Worm (Caenorhabditis elegans) whole organism, L4 larva: ENCODE measurements around the gene Y44A6C.2.

Experiments
- F26F4.8 ChIP-seq: fragments of 200-800 bp; sonication (Bioruptor generic); conservative IDR thresholded peaks from 2 replicates; pipeline ENCODE4 v1.3.6; 2022; ENCODE audit warnings: missing genetic modification characterization, missing compliant biosample characterization
- T20F7.1 ChIP-seq: fragments of 200-800 bp; sonication (Bioruptor generic); optimal IDR thresholded peaks from 2 replicates; lab custom pipeline; 2018; ENCODE audit warnings: mild to moderate bottlenecking, missing genetic modification characterization, missing compliant biosample characterization
- Y5F2A.4 ChIP-seq: fragments of 200-800 bp; sonication (Bioruptor generic); optimal IDR thresholded peaks from 2 replicates; lab custom pipeline; 2018; ENCODE audit warnings: mild to moderate bottlenecking, missing genetic modification characterization, missing compliant biosample characterization
- Y75B8A.6 ChIP-seq: fragments of 200-800 bp; sonication (Bioruptor generic); IDR thresholded peaks from 2 replicates; pipeline ENCODE4 v1.3.6; 2022; ENCODE audit warnings: missing genetic modification reagents, missing genetic modification characterization, missing compliant biosample characterization
- aly-2 ChIP-seq: sonication (generic microtip); optimal IDR thresholded peaks from 2 replicates; lab custom pipeline; 2018; ENCODE audit warnings: missing biosample characterization, missing genetic modification characterization
- ceh-20 ChIP-seq: fragments of 200-800 bp; sonication (Bioruptor generic); IDR thresholded peaks from 2 replicates; pipeline ENCODE4 v1.3.6; 2022; ENCODE audit warnings: missing genetic modification reagents, missing genetic modification characterization, missing compliant biosample characterization
- ceh-28 ChIP-seq: fragments of 150-350 bp; optimal IDR thresholded peaks from 2 replicates; lab custom pipeline; 2014; ENCODE audit warnings: missing biosample characterization, missing genetic modification reagents, missing genetic modification characterization
- ceh-44 ChIP-seq: fragments of 200-800 bp; sonication (Bioruptor generic); IDR thresholded peaks from 2 replicates; pipeline ENCODE4 v1.3.6; 2022; ENCODE audit warnings: missing genetic modification reagents, missing genetic modification characterization, missing compliant biosample characterization
- ceh-82 ChIP-seq: sonication (generic microtip); optimal IDR thresholded peaks from 2 replicates; lab custom pipeline; 2017; ENCODE audit warnings: missing biosample characterization, missing genetic modification characterization
- ces-1 ChIP-seq: fragments of 150-350 bp; sonication (generic microtip); optimal IDR thresholded peaks from 4 replicates; lab custom pipeline; 2014; ENCODE audit warnings: missing biosample characterization, missing genetic modification reagents, missing genetic modification characterization
- ctbp-1 ChIP-seq: fragments of 200-800 bp; sonication (Bioruptor generic); IDR thresholded peaks from 2 replicates; pipeline ENCODE4 v1.3.6; 2022; ENCODE audit warnings: missing genetic modification reagents, missing genetic modification characterization, missing compliant biosample characterization
- dve-1 ChIP-seq: sonication (generic microtip); optimal IDR thresholded peaks from 2 replicates; lab custom pipeline; 2017; ENCODE audit warnings: antibody characterized with exemption, mild to moderate bottlenecking, missing genetic modification characterization, missing compliant biosample characterization; ENCODE audit not compliant: insufficient read depth
- fkh-10 ChIP-seq: fragments of 150-350 bp; optimal IDR thresholded peaks from 2 replicates; lab custom pipeline; 2014; ENCODE audit warnings: missing biosample characterization, missing genetic modification reagents, missing genetic modification characterization
- hif-1 ChIP-seq, 2 experiments: sonication (generic microtip); optimal IDR thresholded peaks; 2 replicates each; lab custom pipeline; 2016 to 2017; ENCODE audit warnings: missing compliant biosample characterization in 2 of 2, missing genetic modification characterization in 2 of 2, missing genetic modification reagents in 2 of 2, missing genotype in 2 of 2, mild to moderate bottlenecking in 1 of 2
- hmg-1.1 ChIP-seq: fragments of 200-800 bp; sonication (Bioruptor generic); IDR thresholded peaks from 2 replicates; pipeline ENCODE4 v1.3.6; 2022; ENCODE audit warnings: missing genetic modification reagents, missing genetic modification characterization, missing compliant biosample characterization
- lin-1 ChIP-seq: fragments of 200-800 bp; sonication (Bioruptor generic); IDR thresholded peaks from 2 replicates; pipeline ENCODE4 v1.3.6; 2022; ENCODE audit warnings: missing genetic modification reagents, missing genetic modification characterization, missing compliant biosample characterization
- lin-38 ChIP-seq: fragments of 200-800 bp; sonication (Bioruptor generic); IDR thresholded peaks from 2 replicates; pipeline ENCODE4 v1.3.6; 2022; ENCODE audit warnings: missing genetic modification reagents, missing genetic modification characterization, missing compliant biosample characterization
- mes-2 ChIP-seq: sonication (generic microtip); optimal IDR thresholded peaks from 2 replicates; lab custom pipeline; 2016; ENCODE audit warnings: missing genotype, mild to moderate bottlenecking, missing genetic modification characterization, missing compliant biosample characterization; ENCODE audit not compliant: poor library complexity, severe bottlenecking
- nhr-111 ChIP-seq: fragments of 200-800 bp; sonication (Bioruptor generic); optimal IDR thresholded peaks from 2 replicates; lab custom pipeline; 2018; ENCODE audit warnings: mild to moderate bottlenecking, missing genetic modification characterization, missing compliant biosample characterization
- nhr-28 ChIP-seq: fragments of 150-350 bp; optimal IDR thresholded peaks from 2 replicates; lab custom pipeline; 2014; ENCODE audit warnings: missing biosample characterization, missing genetic modification characterization
- pha-4 ChIP-seq, 2 experiments: fragments of 150-350 bp in 1 of 2; fragments of 200-800 bp in 1 of 2; sonication (Bioruptor generic) in 1 of 2; IDR thresholded peaks in 1 of 2; optimal IDR thresholded peaks in 1 of 2; 2 replicates each; pipeline versions ENCODE4 v1.3.6 to Lab custom; 2014 to 2022; ENCODE audit warnings: missing genetic modification characterization in 2 of 2, missing genetic modification reagents in 2 of 2, missing biosample characterization in 1 of 2, missing compliant biosample characterization in 1 of 2
- pqm-1 ChIP-seq: sonication (generic microtip); optimal IDR thresholded peaks from 2 replicates; lab custom pipeline; 2017; ENCODE audit warnings: missing biosample characterization, missing genetic modification characterization
- set-16 ChIP-seq: fragments of 200-800 bp; sonication (Bioruptor generic); IDR thresholded peaks from 2 replicates; pipeline ENCODE4 v1.3.6; 2022; ENCODE audit warnings: missing genetic modification reagents, missing genetic modification characterization, missing compliant biosample characterization
- skn-1 ChIP-seq: fragments of 150-350 bp; optimal IDR thresholded peaks from 2 replicates; lab custom pipeline; 2014; ENCODE audit warnings: missing biosample characterization, missing genetic modification characterization
- snpc-1.2 ChIP-seq: fragments of 200-800 bp; sonication (Bioruptor generic); IDR thresholded peaks from 2 replicates; pipeline ENCODE4 v1.3.6; 2022; ENCODE audit warnings: missing genetic modification reagents, missing genetic modification characterization, missing compliant biosample characterization
- unc-130 ChIP-seq: sonication (generic microtip); optimal IDR thresholded peaks from 2 replicates; lab custom pipeline; 2016; ENCODE audit warnings: missing genetic modification reagents, missing genetic modification characterization, missing compliant biosample characterization
- unc-62 ChIP-seq, 3 experiments: fragments of 150-350 bp in 1 of 3; sonication (generic microtip); optimal IDR thresholded peaks in 2 of 3; peaks in 1 of 3; 1 replicate in 1 of 3; 2 replicates in 2 of 3; lab custom pipeline; 2014 to 2017; ENCODE audit warnings: missing biosample characterization in 3 of 3, missing genetic modification characterization in 3 of 3, missing genetic modification reagents in 3 of 3, missing genotype in 1 of 3
- zag-1 ChIP-seq: fragments of 150-350 bp; optimal IDR thresholded peaks from 2 replicates; lab custom pipeline; 2014; ENCODE audit warnings: missing biosample characterization, missing genetic modification characterization
- zip-11 ChIP-seq: fragments of 200-800 bp; sonication (Bioruptor generic); IDR thresholded peaks from 2 replicates; pipeline ENCODE4 v1.3.6; 2022; ENCODE audit warnings: missing genetic modification characterization, missing compliant biosample characterization

The Y44A6C.2 gene

DNA sequence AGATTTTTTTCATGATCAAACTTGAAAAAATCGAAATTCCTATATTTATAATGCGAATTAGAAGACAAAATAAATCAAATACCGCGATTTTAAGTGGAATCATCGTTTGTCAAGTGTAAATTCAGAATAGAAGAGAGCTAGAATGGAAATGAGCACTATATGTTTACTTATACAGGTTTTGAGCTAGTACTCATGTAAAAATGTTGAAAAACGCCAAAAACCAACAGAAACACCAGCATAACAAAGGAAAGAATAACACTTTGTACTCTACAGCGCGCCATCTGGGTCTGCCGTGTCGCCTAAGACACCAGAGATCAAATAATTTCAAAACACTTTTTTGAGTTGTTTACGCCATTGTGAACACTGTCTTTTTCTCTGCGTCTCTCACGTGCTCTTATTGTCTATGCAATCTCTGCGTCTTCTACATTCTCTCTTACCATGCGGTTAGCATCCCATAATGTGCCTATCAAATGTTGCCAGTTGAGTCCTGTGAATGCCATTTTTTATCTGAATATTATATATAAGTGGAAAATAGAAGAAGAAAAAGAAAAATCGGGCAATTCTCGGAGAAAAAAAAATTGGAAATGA lies 6.8 kb downstream of the Y44A6C.2 start, which contains the start of gene ipla-3 (continued):
- TF ChIP-seq aly-2 (tag; lab: Kevin White, UChicago), result no peak
- TF ChIP-seq pha-4 (GFP tag; IDR thresholded peaks at IDR 0.05; lab: Robert Waterston, UW), result peak; percentile 79
- peak; percentile 76 for TF ChIP-seq pha-4 (tag; optimal IDR thresholded peaks at IDR 0.05; lab: Kevin White, UChicago)
- no peak for TF ChIP-seq set-16 (GFP tag; lab: Robert Waterston, UW)
- TF ChIP-seq T20F7.1, result no peak
- TF ChIP-seq skn-1 (tag; lab: Kevin White, UChicago), result no peak
- no peak for TF ChIP-seq ceh-28
- peak; percentile 58; the same call in 1 of the 2 replicates for TF ChIP-seq lin-1 (GFP tag; lab: Robert Waterston, UW)
- peak; percentile 81 for TF ChIP-seq pqm-1
- peak; percentile 96 for TF ChIP-seq dve-1 (tag; lab: Kevin White, UChicago)
- TF ChIP-seq ceh-44 (GFP tag; lab: Robert Waterston, UW), result no peak
- TF ChIP-seq ceh-82 (tag; lab: Kevin White, UChicago), result no peak
- no peak for TF ChIP-seq snpc-1.2
- TF ChIP-seq nhr-111 (GFP tag; lab: Kevin White, UChicago), result no peak
- TF ChIP-seq Y5F2A.4 (GFP tag; lab: Kevin White, UChicago), result no peak
- peak; percentile 26; the same call in 1 of the 2 replicates for TF ChIP-seq ceh-20 (GFP tag; lab: Robert Waterston, UW)
- no peak for TF ChIP-seq unc-130 (GFP tag; lab: Kevin White, UChicago)

DNA sequence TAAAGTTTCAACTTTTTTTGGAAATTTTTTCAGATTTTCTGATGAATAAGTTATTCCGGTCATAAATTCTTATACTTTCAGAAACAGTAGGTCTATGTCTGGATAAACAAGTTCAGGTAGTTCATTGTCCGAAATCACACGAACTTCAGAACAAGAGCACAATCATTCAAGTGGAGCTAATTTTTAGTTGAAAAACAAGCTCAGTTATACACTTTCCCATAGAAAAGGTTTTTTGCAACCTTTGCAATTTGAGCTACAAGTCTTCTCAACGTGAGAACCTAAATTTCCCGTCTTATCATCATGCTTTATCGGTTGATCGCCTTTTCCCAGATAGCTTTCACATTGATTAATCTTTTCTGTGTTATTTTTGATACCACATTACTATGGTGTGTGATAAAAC lies 9.8 kb downstream of the Y44A6C.2 start, which contains the start of gene srxa-1:
Gene srxa-1 (plus strand): TSS at position 301 of the 400 bp plus-strand sequence.
- no peak for TF ChIP-seq nhr-28 (tag; lab: Kevin White, UChicago)
- peak in 1 of 2 experiments; percentile 2 for TF ChIP-seq unc-62 (GFP tag; optimal IDR thresholded peaks at IDR 0.05 in 1 of 2; lab: Kevin White, UChicago)
- no peak for TF ChIP-seq unc-62 (tag; optimal IDR thresholded peaks at IDR 0.05; lab: Kevin White, UChicago)

- no peak for TF ChIP-seq lin-1 (GFP tag; lab: Robert Waterston, UW)
- no peak for TF ChIP-seq F26F4.8
- no peak for TF ChIP-seq hif-1 (tag; optimal IDR thresholded peaks at IDR 0.05; lab: Kevin White, UChicago)
Observed at ce11 chrV:20734658-20735057, 12.6 kb downstream of the Y44A6C.2 start, which contains the start of gene srxa-6. srxa-6 (plus strand) TSS chrV:20734958.

- TF ChIP-seq ctbp-1 (GFP tag; lab: Robert Waterston, UW) (0 out of 2 replicates have a peak, but pooled peaks have one; percentile 18), Y75B8A.6 (GFP tag; lab: Robert Waterston, UW) (no peak), ces-1 (peak; percentile 88), fkh-10 (GFP tag; lab: Kevin White, UChicago) (peak; percentile 68)
- TF ChIP-seq, all 104 proteins: peak for 3
Observed at ce11 chrV:20739387-20739786, 17.4 kb downstream of the Y44A6C.2 start.

DNA sequence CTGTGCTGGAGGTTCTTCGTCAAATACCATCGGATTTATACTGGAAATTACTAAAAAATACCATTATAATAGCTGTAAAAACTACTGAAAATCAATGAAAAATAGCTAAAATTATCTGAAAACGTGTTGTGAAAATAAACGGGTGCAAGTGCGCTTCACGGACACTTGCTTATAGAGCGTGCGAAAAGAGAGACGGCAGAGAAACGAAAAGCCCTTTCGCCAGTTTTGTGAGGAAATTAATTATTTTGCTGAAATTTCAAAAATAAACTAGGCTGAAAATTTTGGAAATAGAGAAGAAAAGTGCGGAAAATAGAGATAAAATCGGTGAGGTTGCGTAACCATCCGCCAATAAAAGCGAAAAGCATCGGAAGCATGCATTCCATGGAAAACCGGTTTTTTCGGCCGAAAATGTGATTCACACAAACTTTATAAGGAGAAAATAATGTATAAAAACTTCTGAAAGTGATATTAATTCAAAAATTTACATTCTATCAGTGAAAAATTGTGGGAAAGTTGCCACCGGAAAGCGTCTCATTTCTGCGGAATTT lies 22.3 kb downstream of the Y44A6C.2 start, which contains the start of gene dnj-25:
Gene dnj-25 (minus strand): TSS at position 57 of the 548 bp plus-strand sequence.
- peak; percentile 77 for TF ChIP-seq lin-38 (GFP tag; lab: Robert Waterston, UW)
- 0 out of 2 replicates have a peak, but pooled peaks have one; percentile 13 for TF ChIP-seq hmg-1.1 (GFP tag; lab: Robert Waterston, UW)
- peak; percentile 21 for TF ChIP-seq mes-2
- no peak for TF ChIP-seq zag-1 (tag; lab: Kevin White, UChicago)
- no peak for TF ChIP-seq zip-11 (GFP tag; lab: Robert Waterston, UW)
